Worm (Caenorhabditis elegans) whole organism, L4/young adult: ENCODE measurements around the gene T10C6.15.

Experiments used
- dao-5 ChIP-seq: sonication (generic microtip); optimal IDR thresholded peaks from 2 replicates; lab custom pipeline; 2016; ENCODE audit warnings: missing genotype, missing genetic modification characterization, moderate library complexity, missing compliant biosample characterization
- him-1 ChIP-seq: sonication (generic microtip); optimal IDR thresholded peaks from 2 replicates; lab custom pipeline; 2016; ENCODE audit warnings: missing genotype, missing genetic modification reagents, missing genetic modification characterization, missing compliant biosample characterization

- TF ChIP-seq dao-5 (tag; lab: Kevin White, UChicago) (no peak), him-1 (no peak)
Measured at ce11 chrV:16094862-16095261, 49.1 kb upstream of the T10C6.15 start.
